Fruit fly (Drosophila melanogaster): ENCODE measurements around the gene CG9205.

DNA sequence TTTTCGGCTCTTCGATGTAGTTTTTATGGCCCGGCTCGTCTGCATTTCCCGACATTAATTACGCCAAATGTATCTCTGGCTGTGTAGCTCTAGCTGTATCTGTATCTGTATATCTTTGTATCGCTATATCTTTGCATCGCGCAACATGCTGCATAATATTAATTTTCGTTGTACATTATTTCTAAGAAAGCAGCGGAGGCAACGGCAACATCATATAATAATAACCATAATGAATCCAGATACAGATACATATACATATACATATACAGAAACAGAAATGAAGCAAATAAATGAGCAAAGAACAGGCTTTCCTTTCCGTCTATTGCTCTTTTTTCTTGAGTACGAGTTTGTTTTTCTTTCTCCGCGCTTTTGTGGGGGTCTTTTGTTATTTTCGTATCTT, 48.4 kb downstream of the CG9205 start:
- no peak for TF ChIP-seq CG8478 (optimal IDR thresholded peaks at IDR 0.05)
- TF ChIP-seq CTCF (optimal IDR thresholded peaks at IDR 0.05) = no peak

Data from S2 (cell line).